Worm (Caenorhabditis elegans) whole organism, L4 larva: ENCODE data around the gene ZC13.2.

ENCODE experiments used
- D1046.2 ChIP-seq: fragments of 200-800 bp; sonication (Bioruptor generic); IDR thresholded peaks from 2 replicates; pipeline ENCODE4 v1.3.6; 2022; ENCODE audit warnings: missing genetic modification characterization, missing compliant biosample characterization
- F10B5.3 ChIP-seq: sonication (generic microtip); optimal IDR thresholded peaks from 2 replicates; lab custom pipeline; 2016; ENCODE audit warnings: mild to moderate bottlenecking, missing genetic modification characterization, missing compliant biosample characterization
- F49E8.2 ChIP-seq: sonication (generic microtip); optimal IDR thresholded peaks from 2 replicates; lab custom pipeline; 2016; ENCODE audit warnings: missing compliant biosample characterization, mild to moderate bottlenecking, missing genetic modification characterization, borderline replicate concordance
- Y48G9A.11 ChIP-seq: fragments of 200-800 bp; sonication (Bioruptor generic); IDR thresholded peaks from 2 replicates; pipeline ENCODE4 v1.3.6; 2022; ENCODE audit warnings: missing genetic modification reagents, missing genetic modification characterization, missing compliant biosample characterization
- Y5F2A.4 ChIP-seq: fragments of 200-800 bp; sonication (Bioruptor generic); optimal IDR thresholded peaks from 2 replicates; lab custom pipeline; 2018; ENCODE audit warnings: mild to moderate bottlenecking, missing genetic modification characterization, missing compliant biosample characterization
- aha-1 ChIP-seq: fragments of 150-350 bp; peaks from one replicate; lab custom pipeline; 2014; ENCODE audit warnings: missing biosample characterization, missing genetic modification characterization
- cey-2 ChIP-seq: sonication (generic microtip); optimal IDR thresholded peaks from 3 replicates; lab custom pipeline; 2017; ENCODE audit warnings: missing genetic modification characterization, mild to moderate bottlenecking, missing compliant biosample characterization, antibody characterized with exemption, borderline replicate concordance; ENCODE audit not compliant: insufficient read depth
- ctbp-1 ChIP-seq: fragments of 200-800 bp; sonication (Bioruptor generic); IDR thresholded peaks from 2 replicates; pipeline ENCODE4 v1.3.6; 2022; ENCODE audit warnings: missing genetic modification reagents, missing genetic modification characterization, missing compliant biosample characterization
- daf-16 ChIP-seq, 3 experiments: sonication (generic microtip); optimal IDR thresholded peaks; 2 replicates each; lab custom pipeline; 2016 to 2017; ENCODE audit warnings: missing genetic modification characterization in 3 of 3, missing genetic modification reagents in 3 of 3, mild to moderate bottlenecking in 2 of 3, missing compliant biosample characterization in 2 of 3, missing biosample characterization in 1 of 3, moderate library complexity in 1 of 3
- daf-8 ChIP-seq: fragments of 200-800 bp; sonication (Bioruptor generic); IDR thresholded peaks from 2 replicates; pipeline ENCODE4 v1.3.6; 2022; ENCODE audit warnings: missing genetic modification characterization, missing compliant biosample characterization
- egl-43 ChIP-seq: fragments of 200-800 bp; sonication (Bioruptor generic); IDR thresholded peaks from 2 replicates; pipeline ENCODE4 v1.3.6; 2022; ENCODE audit warnings: missing genetic modification reagents, missing genetic modification characterization, missing compliant biosample characterization
- fos-1 ChIP-seq: fragments of 150-350 bp; optimal IDR thresholded peaks from 2 replicates; lab custom pipeline; 2014; ENCODE audit warnings: missing biosample characterization, missing genetic modification characterization
- hif-1 ChIP-seq, 2 experiments: sonication (generic microtip); optimal IDR thresholded peaks; 2 replicates each; lab custom pipeline; 2016 to 2017; ENCODE audit warnings: missing compliant biosample characterization in 2 of 2, missing genetic modification characterization in 2 of 2, missing genetic modification reagents in 2 of 2, missing genotype in 2 of 2, mild to moderate bottlenecking in 1 of 2
- hlh-30 ChIP-seq: sonication (generic microtip); optimal IDR thresholded peaks from 2 replicates; lab custom pipeline; 2017; ENCODE audit warnings: antibody characterized with exemption, mild to moderate bottlenecking, missing genetic modification characterization, missing compliant biosample characterization; ENCODE audit not compliant: insufficient read depth
- jun-1 ChIP-seq: fragments of 150-350 bp; optimal IDR thresholded peaks from 2 replicates; lab custom pipeline; 2014; ENCODE audit warnings: missing biosample characterization, missing genetic modification reagents, missing genetic modification characterization
- lin-13 ChIP-seq: fragments of 150-350 bp; optimal IDR thresholded peaks from 2 replicates; lab custom pipeline; 2014; ENCODE audit warnings: missing biosample characterization, missing genetic modification reagents, missing genetic modification characterization
- lin-15B ChIP-seq: fragments of 150-350 bp; sonication (generic microtip); optimal IDR thresholded peaks from 3 replicates; lab custom pipeline; 2014; ENCODE audit warnings: missing biosample characterization, missing genetic modification characterization
- lsy-2 ChIP-seq, 2 experiments: fragments of 150-350 bp in 1 of 2; sonication (generic microtip) in 1 of 2; optimal IDR thresholded peaks; 2 replicates each; lab custom pipeline; 2014 to 2017; ENCODE audit warnings: missing biosample characterization in 2 of 2, missing genetic modification characterization in 2 of 2
- mdl-1 ChIP-seq, 2 experiments: fragments of 150-350 bp in 1 of 2; sonication (generic microtip) in 1 of 2; optimal IDR thresholded peaks; 2 replicates each; lab custom pipeline; 2014 to 2017; ENCODE audit warnings: missing biosample characterization in 2 of 2, missing genetic modification characterization in 2 of 2
- mep-1 ChIP-seq: fragments of 150-350 bp; sonication (generic microtip); optimal IDR thresholded peaks from 3 replicates; lab custom pipeline; 2014; ENCODE audit warnings: missing biosample characterization, missing genetic modification characterization
- mxl-2 ChIP-seq: fragments of 200-800 bp; sonication (Bioruptor generic); conservative IDR thresholded peaks from 2 replicates; pipeline ENCODE4 v1.3.6; 2022; ENCODE audit warnings: missing genetic modification reagents, missing genetic modification characterization, missing compliant biosample characterization
- mxl-3 ChIP-seq: fragments of 200-800 bp; sonication (Bioruptor generic); optimal IDR thresholded peaks from 2 replicates; lab custom pipeline; 2018; ENCODE audit warnings: mild to moderate bottlenecking, missing genetic modification characterization, missing compliant biosample characterization
- nhr-102 ChIP-seq: sonication (generic microtip); optimal IDR thresholded peaks from 2 replicates; lab custom pipeline; 2016; ENCODE audit warnings: mild to moderate bottlenecking, missing genetic modification characterization, moderate library complexity, missing compliant biosample characterization
- nhr-41 ChIP-seq: fragments of 200-800 bp; sonication (Bioruptor generic); IDR thresholded peaks from 2 replicates; pipeline ENCODE4 v1.3.6; 2022; ENCODE audit warnings: missing genetic modification reagents, missing genetic modification characterization, missing compliant biosample characterization
- nhr-6 ChIP-seq: fragments of 150-350 bp; optimal IDR thresholded peaks from 2 replicates; lab custom pipeline; 2014; ENCODE audit warnings: missing biosample characterization, missing genetic modification characterization
- rbr-2 ChIP-seq: sonication (generic microtip); optimal IDR thresholded peaks from 2 replicates; lab custom pipeline; 2016; ENCODE audit warnings: missing genotype, missing genetic modification characterization, missing compliant biosample characterization
- set-16 ChIP-seq: fragments of 200-800 bp; sonication (Bioruptor generic); IDR thresholded peaks from 2 replicates; pipeline ENCODE4 v1.3.6; 2022; ENCODE audit warnings: missing genetic modification reagents, missing genetic modification characterization, missing compliant biosample characterization
- snpc-1.2 ChIP-seq: fragments of 200-800 bp; sonication (Bioruptor generic); IDR thresholded peaks from 2 replicates; pipeline ENCODE4 v1.3.6; 2022; ENCODE audit warnings: missing genetic modification reagents, missing genetic modification characterization, missing compliant biosample characterization
- tag-97 ChIP-seq: fragments of 200-800 bp; sonication (Bioruptor generic); IDR thresholded peaks from 2 replicates; pipeline ENCODE4 v1.3.6; 2022; ENCODE audit warnings: missing genetic modification characterization, missing compliant biosample characterization
- unc-62 ChIP-seq, 3 experiments: fragments of 150-350 bp in 1 of 3; sonication (generic microtip); optimal IDR thresholded peaks in 2 of 3; peaks in 1 of 3; 1 replicate in 1 of 3; 2 replicates in 2 of 3; lab custom pipeline; 2014 to 2017; ENCODE audit warnings: missing biosample characterization in 3 of 3, missing genetic modification characterization in 3 of 3, missing genetic modification reagents in 3 of 3, missing genotype in 1 of 3
- zfp-2 ChIP-seq: sonication (generic microtip); optimal IDR thresholded peaks from 2 replicates; lab custom pipeline; 2016; ENCODE audit warnings: mild to moderate bottlenecking, missing genetic modification characterization, missing compliant biosample characterization
- zip-11 ChIP-seq: fragments of 200-800 bp; sonication (Bioruptor generic); IDR thresholded peaks from 2 replicates; pipeline ENCODE4 v1.3.6; 2022; ENCODE audit warnings: missing genetic modification characterization, missing compliant biosample characterization

Gene ZC13.2

DNA sequence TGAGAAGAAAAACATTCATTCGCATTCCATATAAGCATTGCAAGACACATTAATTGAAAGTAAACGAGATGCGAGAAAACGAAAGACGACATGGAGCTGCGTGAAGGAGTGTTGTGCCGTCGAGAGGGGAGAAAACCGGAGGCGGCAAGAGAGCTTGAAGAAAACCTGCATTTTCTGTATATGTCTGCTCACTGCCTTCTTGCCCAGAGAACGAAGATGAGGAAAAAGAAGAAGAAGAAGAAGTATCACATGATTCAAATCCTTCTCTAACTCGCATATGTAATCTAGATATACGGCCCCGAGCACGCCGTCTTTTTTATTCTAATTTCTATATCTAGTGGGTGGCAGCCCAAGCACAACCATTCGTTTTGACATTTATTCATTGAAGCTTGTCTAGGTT, 29.9 kb downstream of the ZC13.2 start (continued):
- no peak for TF ChIP-seq nhr-102
- no peak for TF ChIP-seq mxl-2 (GFP tag; lab: Robert Waterston, UW)
- TF ChIP-seq zfp-2 = no peak
- TF ChIP-seq ctbp-1 (GFP tag; lab: Robert Waterston, UW) = 0 out of 2 replicates have a peak, but pooled peaks have one; percentile 10
- no peak for TF ChIP-seq mxl-3 (GFP tag; lab: Kevin White, UChicago)
- no peak for TF ChIP-seq Y5F2A.4 (GFP tag; lab: Kevin White, UChicago)
- TF ChIP-seq D1046.2 (GFP tag; lab: Robert Waterston, UW) = no peak
- TF ChIP-seq set-16 (GFP tag; lab: Robert Waterston, UW) = no peak
- TF ChIP-seq cey-2 = no peak
- TF ChIP-seq nhr-6 (tag; lab: Kevin White, UChicago) = no peak
- no peak for TF ChIP-seq fos-1 (tag; lab: Kevin White, UChicago)

DNA sequence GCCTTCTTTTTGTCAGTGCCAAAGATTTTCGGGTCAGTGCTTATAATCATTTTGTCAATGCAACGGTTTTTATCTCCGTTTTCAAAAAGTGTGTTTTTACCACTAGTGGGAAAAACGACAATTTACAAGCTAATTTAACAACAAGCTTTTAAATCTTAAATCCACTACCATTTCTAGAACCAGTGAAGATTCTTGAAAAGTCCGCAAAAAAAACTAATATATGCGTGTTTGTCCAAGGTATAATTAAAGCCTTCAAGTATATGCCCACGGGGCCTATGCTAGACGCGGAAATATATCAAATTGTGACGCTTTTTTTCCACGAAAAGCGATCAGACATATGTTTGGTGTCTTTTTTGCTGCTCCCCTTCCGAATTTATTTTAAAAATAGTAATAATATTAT, 32.1 kb downstream of the ZC13.2 start:
- TF ChIP-seq jun-1 = no peak
- peak in 1 of 2 experiments; percentile 95 for TF ChIP-seq unc-62 (GFP tag; optimal IDR thresholded peaks at IDR 0.05 in 1 of 2; lab: Kevin White, UChicago)
- TF ChIP-seq unc-62 (tag; optimal IDR thresholded peaks at IDR 0.05; lab: Kevin White, UChicago) = no peak

DNA sequence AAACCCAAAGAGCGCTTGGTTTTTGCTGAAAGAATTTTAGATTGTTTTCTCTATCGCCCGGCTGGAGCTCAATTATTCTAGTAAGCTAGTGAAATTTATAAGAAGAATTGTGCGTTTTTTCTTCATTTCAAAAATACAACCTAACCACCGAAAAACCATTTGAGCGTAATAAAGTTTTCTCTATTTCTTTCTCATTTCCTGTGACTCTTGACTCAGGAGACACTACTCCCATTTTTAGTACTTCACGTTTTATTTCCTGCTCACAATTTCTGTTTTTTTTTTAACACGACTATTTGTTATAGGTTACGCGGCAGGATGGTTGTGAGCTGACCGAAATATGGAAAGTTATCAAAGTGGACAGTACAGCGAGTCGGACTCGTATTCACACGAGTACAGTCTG, 32.5 kb downstream of the ZC13.2 start, which contains the start of gene F35H12.6:
Gene F35H12.6, plus strand, starts transcription at position 301 of the 400 bp plus-strand sequence.
- TF ChIP-seq mdl-1 (tag; optimal IDR thresholded peaks at IDR 0.05; lab: Kevin White, UChicago) (no peak), daf-8 (GFP tag; lab: Robert Waterston, UW) (no peak), nhr-41 (GFP tag; lab: Robert Waterston, UW) (no peak), lin-15B (tag; lab: Kevin White, UChicago) (no peak), rbr-2 (no peak), Y48G9A.11 (no peak), mxl-3 (GFP tag; lab: Kevin White, UChicago) (no peak), F49E8.2 (tag; lab: Kevin White, UChicago) (no peak), lin-13 (GFP tag; lab: Kevin White, UChicago) (no peak), zip-11 (GFP tag; lab: Robert Waterston, UW) (no peak), F10B5.3 (tag; lab: Kevin White, UChicago) (no peak)

DNA sequence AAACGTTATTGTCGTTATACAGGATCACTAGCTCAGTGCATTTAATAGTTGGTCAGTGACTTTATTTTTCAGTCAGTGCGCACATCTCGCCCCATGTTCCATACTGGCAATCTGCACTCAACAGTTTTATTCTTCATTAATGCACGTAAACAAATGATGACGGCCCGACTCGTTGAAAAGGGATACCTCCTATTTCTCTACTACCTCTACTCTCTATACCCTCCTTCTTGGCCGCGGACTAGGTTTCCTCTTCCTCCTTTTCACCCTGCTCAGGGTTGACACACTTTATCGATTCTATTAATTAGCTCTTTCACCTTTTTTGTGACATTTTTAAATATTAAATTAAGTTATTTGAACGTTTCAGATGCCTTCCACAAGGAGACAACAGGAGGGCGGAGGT, 35.0 kb downstream of the ZC13.2 start, which contains the start of gene sel-12:
Gene sel-12, plus strand, starts transcription at position 358 of the 400 bp plus-strand sequence.
- TF ChIP-seq mep-1 (tag; lab: Kevin White, UChicago) = no peak
- TF ChIP-seq lsy-2 (tag; optimal IDR thresholded peaks at IDR 0.05; lab: Kevin White, UChicago) = peak in 1 of 2 experiments; percentile 25
- peak; percentile 8 for TF ChIP-seq hlh-30 (tag; lab: Kevin White, UChicago)
- peak; percentile 99 for TF ChIP-seq aha-1 (tag; lab: Kevin White, UChicago)
- no peak for TF ChIP-seq snpc-1.2 (GFP tag; lab: Robert Waterston, UW)
- TF ChIP-seq hif-1 (tag; optimal IDR thresholded peaks at IDR 0.05; lab: Kevin White, UChicago) = peak in 1 of 2 experiments; percentile 87
- TF ChIP-seq mxl-3 (GFP tag; lab: Kevin White, UChicago) = no peak
- no peak for TF ChIP-seq egl-43
- peak; percentile 4 for TF ChIP-seq rbr-2
- TF ChIP-seq unc-62 (GFP tag; optimal IDR thresholded peaks at IDR 0.05 in 1 of 2; lab: Kevin White, UChicago) = peak in 1 of 2 experiments; percentile 91
- no peak for TF ChIP-seq unc-62 (tag; optimal IDR thresholded peaks at IDR 0.05; lab: Kevin White, UChicago)
- no peak for TF ChIP-seq daf-16 (GFP tag; optimal IDR thresholded peaks at IDR 0.05; lab: Kevin White, UChicago)
- TF ChIP-seq daf-16 (tag; optimal IDR thresholded peaks at IDR 0.05; lab: Kevin White, UChicago) = peak; percentile 31
- TF ChIP-seq tag-97 (GFP tag; lab: Robert Waterston, UW) = no peak
- no peak for TF ChIP-seq mdl-1 (tag; optimal IDR thresholded peaks at IDR 0.05; lab: Kevin White, UChicago)
